Fruit fly (Drosophila melanogaster) S2 (cell line): ENCODE measurements around the gene CG15042.

Source experiments
- CG8478 ChIP-seq: fragments of >200 bp; optimal IDR thresholded peaks from 2 replicates; lab custom pipeline; 2018
- CTCF ChIP-seq, 2 experiments: fragments of >200 bp; optimal IDR thresholded peaks; 2 replicates each; lab custom pipeline; 2018

DNA sequence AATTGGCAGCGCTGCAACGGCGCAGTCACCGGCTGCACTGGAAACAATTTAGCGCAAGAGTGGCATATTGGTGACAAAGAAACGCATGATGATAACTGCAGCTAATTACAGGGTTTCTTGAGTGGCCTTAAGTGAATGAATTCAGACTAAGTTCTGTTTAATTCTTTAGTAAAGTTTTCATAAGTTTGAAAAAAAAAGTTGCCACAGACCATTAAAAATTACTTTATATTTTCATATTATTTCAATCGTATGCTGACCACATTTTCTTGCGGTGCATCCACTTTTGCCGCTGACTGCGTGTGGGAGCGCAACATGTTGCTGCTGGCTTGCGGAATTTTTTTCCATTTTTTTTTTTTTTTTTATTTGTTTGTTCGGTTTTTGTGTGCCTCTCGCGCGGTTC lies 24.4 kb upstream of the CG15042 start:
- TF ChIP-seq CTCF (optimal IDR thresholded peaks at IDR 0.05; lab: Kevin White, UChicago), result no peak
- no peak for TF ChIP-seq CG8478 (lab: Kevin White, UChicago)
